Worm (Caenorhabditis elegans): Measurements from ENCODE around the gene T14G8.6.

The T14G8.6 gene

ce11 chrX:12889837-12890449 lies 27.3 kb upstream of the T14G8.6 start (continued):
- TF ChIP-seq hlh-12 (tag; optimal IDR thresholded peaks at IDR 0.05): peak; percentile 82
- 0 out of 2 replicates have a peak, but pooled peaks have one; percentile 39 for TF ChIP-seq attf-6 (GFP tag; IDR thresholded peaks at IDR 0.05)
- TF ChIP-seq let-526 (GFP tag; IDR thresholded peaks at IDR 0.05): peak; percentile 58; the same call in 1 of the 2 replicates
- peak; percentile 87 for TF ChIP-seq B0261.1 (tag; optimal IDR thresholded peaks at IDR 0.05)
- TF ChIP-seq lsy-27 (tag; optimal IDR thresholded peaks at IDR 0.05; ENCODE audit: borderline replicate concordance, insufficient read depth): peak; percentile 5
- TF ChIP-seq F22D6.2 (tag; optimal IDR thresholded peaks at IDR 0.05): peak; percentile 10

ce11 chrX:12884873-12885272 lies 22.2 kb upstream of the T14G8.6 start, which contains the start of gene gpc-1:
Gene gpc-1, minus strand, starts transcription at chrX:12884989.
- TF ChIP-seq attf-6 (GFP tag; IDR thresholded peaks at IDR 0.05) (no peak), nfya-1 (tag; optimal IDR thresholded peaks at IDR 0.05; ENCODE audit: borderline replicate concordance, insufficient read depth) (no peak), atf-7 (tag; optimal IDR thresholded peaks at IDR 0.05) (no peak), nhr-27 (tag; optimal IDR thresholded peaks at IDR 0.05) (no peak), ceh-58 (GFP tag; IDR thresholded peaks at IDR 0.05) (no peak), ceh-40 (GFP tag; IDR thresholded peaks at IDR 0.05) (no peak), ets-4 (GFP tag; optimal IDR thresholded peaks at IDR 0.05) (no peak), T26A5.8 (tag; optimal IDR thresholded peaks at IDR 0.05) (no peak), lin-54 (GFP tag; optimal IDR thresholded peaks at IDR 0.05) (no peak), nfyb-1 (GFP tag; IDR thresholded peaks at IDR 0.05) (no peak), cebp-2 (GFP tag; IDR thresholded peaks at IDR 0.05) (no peak), ceh-79 (tag; optimal IDR thresholded peaks at IDR 0.05) (no peak), snpc-1.1 (tag; optimal IDR thresholded peaks at IDR 0.05; ENCODE audit: insufficient read depth) (no peak), ZK185.1 (tag; optimal IDR thresholded peaks at IDR 0.05; ENCODE audit: poor library complexity, severe bottlenecking) (no peak), mxl-1 (tag; optimal IDR thresholded peaks at IDR 0.05) (no peak), nhr-90 (tag; optimal IDR thresholded peaks at IDR 0.05) (no peak), snpc-3.4 (tag; optimal IDR thresholded peaks at IDR 0.05) (no peak)

ce11 chrX:12881174-12881573 lies 18.5 kb upstream of the T14G8.6 start:
- TF ChIP-seq attf-3 (GFP tag; conservative IDR thresholded peaks at IDR 0.05) (no peak), bed-1 (GFP tag; IDR thresholded peaks at IDR 0.05) (no peak), hmg-20 (GFP tag; IDR thresholded peaks at IDR 0.05) (no peak), ztf-26 (tag; optimal IDR thresholded peaks at IDR 0.05) (no peak), pbrm-1 (GFP tag; IDR thresholded peaks at IDR 0.05) (no peak)

- TF ChIP-seq nfyb-1 (GFP tag; IDR thresholded peaks at IDR 0.05) (0 out of 2 replicates have a peak, but pooled peaks have one; percentile 4), ztf-26 (tag; optimal IDR thresholded peaks at IDR 0.05) (peak; percentile 23), aptf-2 (GFP tag; conservative IDR thresholded peaks at IDR 0.05) (no peak), let-526 (GFP tag; IDR thresholded peaks at IDR 0.05) (no peak), C06A6.2 (GFP tag; conservative IDR thresholded peaks at IDR 0.05) (peak; percentile 35; the same call in 1 of the 2 replicates), nhr-80 (tag; optimal IDR thresholded peaks at IDR 0.05) (peak; percentile 25), somi-1 (GFP tag; optimal IDR thresholded peaks at IDR 0.05) (no peak)
Observed at ce11 chrX:12877930-12878329, 15.3 kb upstream of the T14G8.6 start.

All from whole organism, young adult.